Fruit fly (Drosophila melanogaster): ENCODE measurements around the gene CG8219.

Gene CG8219

dm6 chr3L:6218517-6219155 is 18.4 kb downstream of the CG8219 start (continued):
- no peak for TF ChIP-seq en (GFP tag; optimal IDR thresholded peaks at IDR 0.05)
- no peak for TF ChIP-seq mam (GFP tag; optimal IDR thresholded peaks at IDR 0.05)
- no peak for TF ChIP-seq grau (tag; optimal IDR thresholded peaks at IDR 0.05)
- peak; percentile 32 for TF ChIP-seq ac (GFP tag; optimal IDR thresholded peaks at IDR 0.05)
- TF ChIP-seq Sox102F (GFP tag; optimal IDR thresholded peaks at IDR 0.05), result no peak
- TF ChIP-seq CG12744 (GFP tag; optimal IDR thresholded peaks at IDR 0.05), result no peak
- TF ChIP-seq kah (GFP tag; optimal IDR thresholded peaks at IDR 0.05), result peak; percentile 29
- no peak; the same call in 1 of the 2 replicates for TF ChIP-seq vvl (GFP tag; IDR thresholded peaks at IDR 0.05)
- TF ChIP-seq dimm (GFP tag; IDR thresholded peaks at IDR 0.05), result no peak
- TF ChIP-seq Mad (GFP tag; optimal IDR thresholded peaks at IDR 0.05), result no peak
- TF ChIP-seq CG16813 (GFP tag; IDR thresholded peaks at IDR 0.05; ENCODE audit: partially characterized antibody), result no peak
- no peak for TF ChIP-seq fd3F (GFP tag; optimal IDR thresholded peaks at IDR 0.05)
- TF ChIP-seq lilli (GFP tag; optimal IDR thresholded peaks at IDR 0.05), result no peak
- no peak for TF ChIP-seq sim (GFP tag; IDR thresholded peaks at IDR 0.05)
- no peak for TF ChIP-seq Hr78 (GFP tag; optimal IDR thresholded peaks at IDR 0.05)
- no peak for TF ChIP-seq Blimp-1 (GFP tag; optimal IDR thresholded peaks at IDR 0.05)
- no peak for TF ChIP-seq CG13775 (GFP tag; optimal IDR thresholded peaks at IDR 0.05)
- TF ChIP-seq E2f1 (GFP tag; IDR thresholded peaks at IDR 0.05), result no peak
- TF ChIP-seq CG10462 (GFP tag; optimal IDR thresholded peaks at IDR 0.05), result no peak
- no peak for TF ChIP-seq sob (GFP tag; IDR thresholded peaks at IDR 0.05)
- TF ChIP-seq CG9932 (GFP tag; IDR thresholded peaks at IDR 0.05), result no peak
- TF ChIP-seq Antp (GFP tag; optimal IDR thresholded peaks at IDR 0.05), result no peak
- no peak for TF ChIP-seq CG10267 (tag; optimal IDR thresholded peaks at IDR 0.05)
- TF ChIP-seq dmrt99B (tag; optimal IDR thresholded peaks at IDR 0.05), result no peak
- TF ChIP-seq CG14710 (tag; optimal IDR thresholded peaks at IDR 0.05), result no peak
- TF ChIP-seq CG17186 (GFP tag; optimal IDR thresholded peaks at IDR 0.05), result no peak
- peak; percentile 43 for TF ChIP-seq PHDP (tag; optimal IDR thresholded peaks at IDR 0.05)
- TF ChIP-seq CG33213 (GFP tag; optimal IDR thresholded peaks at IDR 0.05), result no peak
- TF ChIP-seq Hr39 (optimal IDR thresholded peaks at IDR 0.05), result no peak
- no peak for TF ChIP-seq repo (GFP tag; optimal IDR thresholded peaks at IDR 0.05)
- no peak for TF ChIP-seq CG7963 (GFP tag; IDR thresholded peaks at IDR 0.05; ENCODE audit: partially characterized antibody)
- TF ChIP-seq Usf (GFP tag; optimal IDR thresholded peaks at IDR 0.05), result no peak
- TF ChIP-seq h (optimal IDR thresholded peaks at IDR 0.05), result no peak
- TF ChIP-seq Opbp (GFP tag; IDR thresholded peaks at IDR 0.05; ENCODE audit: partially characterized antibody), result peak; percentile 47; the same call in 1 of the 3 replicates
- no peak for TF ChIP-seq twi (tag; optimal IDR thresholded peaks at IDR 0.05)
- TF ChIP-seq br (optimal IDR thresholded peaks at IDR 0.05), result no peak
- no peak for TF ChIP-seq ranshi (GFP tag; IDR thresholded peaks at IDR 0.05)
- TF ChIP-seq CG9797 (GFP tag; optimal IDR thresholded peaks at IDR 0.05), result no peak
- TF ChIP-seq ERR (GFP tag; optimal IDR thresholded peaks at IDR 0.05), result no peak
- TF ChIP-seq CG11456 (GFP tag; IDR thresholded peaks at IDR 0.05), result no peak
- TF ChIP-seq CG9876 (GFP tag; optimal IDR thresholded peaks at IDR 0.05), result no peak
- no peak for TF ChIP-seq inv (GFP tag; IDR thresholded peaks at IDR 0.05; ENCODE audit: partially characterized antibody)
- no peak for TF ChIP-seq fd96Cb (tag; optimal IDR thresholded peaks at IDR 0.05)
- peak; percentile 39 for TF ChIP-seq Fer1 (GFP tag; optimal IDR thresholded peaks at IDR 0.05)
- no peak for TF ChIP-seq CG4328 (GFP tag; optimal IDR thresholded peaks at IDR 0.05)
- TF ChIP-seq toy (GFP tag; IDR thresholded peaks at IDR 0.05), result no peak
- TF ChIP-seq CG13296 (GFP tag; optimal IDR thresholded peaks at IDR 0.05), result peak; percentile 47
- no peak for TF ChIP-seq fru (optimal IDR thresholded peaks at IDR 0.05)
- TF ChIP-seq az2 (GFP tag; optimal IDR thresholded peaks at IDR 0.05), result no peak
- TF ChIP-seq sug (tag; optimal IDR thresholded peaks at IDR 0.05), result no peak
- TF ChIP-seq odd (GFP tag; optimal IDR thresholded peaks at IDR 0.05), result peak; percentile 47
- no peak for TF ChIP-seq ems (GFP tag; optimal IDR thresholded peaks at IDR 0.05)
